Fruit fly (Drosophila melanogaster) whole organism, adult: ENCODE results near the gene AcCoAS.

Experiments used
- CG33017 ChIP-seq: fragments of 200-800 bp; sonication (Bioruptor generic); optimal IDR thresholded peaks from 2 replicates; lab custom pipeline; 2018; ENCODE audit warnings: missing biosample characterization, mild to moderate bottlenecking, missing genetic modification characterization, moderate library complexity
- Clk ChIP-seq: fragments of 200-800 bp; sonication (Bioruptor generic); optimal IDR thresholded peaks from 2 replicates; lab custom pipeline; 2017; ENCODE audit warnings: missing biosample characterization, missing genetic modification characterization
- Crg-1 ChIP-seq: fragments of 200-800 bp; sonication (Bioruptor generic); optimal IDR thresholded peaks from 2 replicates; lab custom pipeline; 2016; ENCODE audit warnings: missing biosample characterization, missing genetic modification characterization
- Mnt ChIP-seq: fragments of 200-800 bp; sonication (Bioruptor generic); optimal IDR thresholded peaks from 2 replicates; lab custom pipeline; 2016; ENCODE audit warnings: missing biosample characterization, mild to moderate bottlenecking, missing genetic modification characterization
- bab1 ChIP-seq: fragments of 200-800 bp; sonication (Bioruptor generic); optimal IDR thresholded peaks from 3 replicates; lab custom pipeline; 2019; ENCODE audit warnings: missing biosample characterization, mild to moderate bottlenecking, missing genetic modification characterization, moderate library complexity
- cic ChIP-seq: fragments of 200-800 bp; sonication (Bioruptor generic); optimal IDR thresholded peaks from 2 replicates; lab custom pipeline; 2017; ENCODE audit warnings: missing biosample characterization, mild to moderate bottlenecking, missing genetic modification characterization, moderate library complexity
- kay ChIP-seq: fragments of 200-800 bp; sonication (Bioruptor generic); peaks from one replicate; lab custom pipeline; 2016; ENCODE audit warnings: missing biosample characterization, missing genetic modification characterization, borderline replicate concordance
- ovo ChIP-seq: fragments of 200-800 bp; sonication (Bioruptor generic); optimal IDR thresholded peaks from 2 replicates; lab custom pipeline; 2016; ENCODE audit warnings: missing biosample characterization, missing genetic modification characterization
- pad ChIP-seq: fragments of 200-800 bp; sonication (Bioruptor generic); optimal IDR thresholded peaks from 3 replicates; lab custom pipeline; 2017; ENCODE audit warnings: missing biosample characterization, missing genetic modification characterization, mild to moderate bottlenecking, moderate library complexity, missing genetic modification reagents
- tj ChIP-seq: fragments of 200-800 bp; sonication (Bioruptor generic); optimal IDR thresholded peaks from 3 replicates; lab custom pipeline; 2017; ENCODE audit warnings: missing biosample characterization, mild to moderate bottlenecking, missing genetic modification characterization, moderate library complexity
- toe ChIP-seq: fragments of 200-800 bp; sonication (Bioruptor generic); optimal IDR thresholded peaks from 2 replicates; lab custom pipeline; 2016; ENCODE audit warnings: missing biosample characterization, missing genetic modification characterization

DNA sequence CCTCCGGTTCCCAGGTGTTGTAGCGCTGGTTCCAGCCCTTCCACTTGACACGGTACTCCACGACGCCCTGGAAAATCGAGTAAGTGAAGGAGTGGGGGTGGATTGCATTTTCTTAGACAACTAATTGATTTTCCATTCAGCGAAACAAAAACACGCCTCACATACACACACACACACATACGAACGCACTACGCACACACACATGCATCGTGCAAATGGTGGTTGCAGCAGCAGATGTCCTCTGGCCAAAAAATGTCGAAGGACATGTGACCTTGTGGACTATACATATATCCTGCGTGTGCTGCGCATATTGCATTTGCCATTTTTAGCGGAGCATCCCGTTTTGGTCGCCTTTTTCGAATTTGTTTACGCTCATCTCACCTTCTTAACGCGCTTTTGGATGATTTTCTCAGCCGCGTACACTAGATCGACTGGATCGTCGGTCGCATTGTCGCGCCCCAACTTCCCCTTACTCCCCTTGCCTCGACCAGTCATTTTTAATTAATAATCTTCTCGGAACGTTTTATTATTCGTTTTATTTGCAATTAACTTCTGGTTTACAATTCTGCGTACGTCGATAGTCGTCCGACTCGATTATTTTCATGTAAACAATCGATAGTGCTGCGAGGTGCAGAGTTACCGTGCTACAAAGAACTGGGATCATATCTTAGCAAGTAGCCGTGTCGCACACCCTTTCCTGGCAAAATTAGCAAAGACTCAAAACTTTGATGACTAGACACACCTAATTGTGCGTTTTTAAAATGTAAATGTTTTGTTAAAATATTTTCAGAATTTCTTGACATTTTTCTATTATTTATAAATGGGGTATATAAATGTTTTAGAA, 37.6 kb upstream of the AcCoAS start, which contains the start of gene Pc:
- peak; percentile 54 for TF ChIP-seq Mnt (GFP tag; lab: Kevin White, UChicago)
- no peak for TF ChIP-seq pad (GFP tag; lab: Kevin White, UChicago)
- peak; percentile 88 for TF ChIP-seq kay (GFP tag; lab: Kevin White, UChicago)
- TF ChIP-seq ovo (GFP tag; lab: Kevin White, UChicago): no peak
- TF ChIP-seq CG33017 (tag; lab: Kevin White, UChicago): no peak
- TF ChIP-seq cic (GFP tag; lab: Kevin White, UChicago): peak; percentile 3
- TF ChIP-seq bab1 (GFP tag; lab: Kevin White, UChicago): peak; percentile 60
- peak; percentile 15 for TF ChIP-seq toe
- TF ChIP-seq Clk: no peak
- TF ChIP-seq Crg-1 (GFP tag; lab: Kevin White, UChicago): no peak
- peak; percentile 70 for TF ChIP-seq tj
